Worm (Caenorhabditis elegans) whole organism, L1 larva: ENCODE measurements around the gene pink-1.

ENCODE experiments used
- C04F5.9 ChIP-seq: sonication (generic microtip); optimal IDR thresholded peaks from 2 replicates; lab custom pipeline; 2016; ENCODE audit warnings: missing genetic modification characterization, missing compliant biosample characterization
- C16A3.4 ChIP-seq: fragments of 150-350 bp; optimal IDR thresholded peaks from 2 replicates; lab custom pipeline; 2014; ENCODE audit warnings: missing biosample characterization, missing genetic modification characterization
- F16B12.6 ChIP-seq: fragments of 150-350 bp; optimal IDR thresholded peaks from 2 replicates; lab custom pipeline; 2014; ENCODE audit warnings: missing biosample characterization, missing genetic modification characterization
- alr-1 ChIP-seq: fragments of 200-800 bp; sonication (Bioruptor generic); optimal IDR thresholded peaks from 2 replicates; lab custom pipeline; 2018; ENCODE audit warnings: borderline replicate concordance, mild to moderate bottlenecking, missing genetic modification characterization, missing compliant biosample characterization
- ama-1 ChIP-seq: fragments of 150-350 bp; optimal IDR thresholded peaks from 2 replicates; lab custom pipeline; 2014
- ceh-63 ChIP-seq: fragments of 200-800 bp; sonication (Bioruptor generic); optimal IDR thresholded peaks from 2 replicates; lab custom pipeline; 2018; ENCODE audit warnings: mild to moderate bottlenecking, missing genetic modification characterization, missing compliant biosample characterization
- ceh-8 ChIP-seq: fragments of 200-800 bp; sonication (Bioruptor generic); optimal IDR thresholded peaks from 2 replicates; lab custom pipeline; 2018; ENCODE audit warnings: mild to moderate bottlenecking, missing genetic modification characterization, moderate library complexity, missing compliant biosample characterization
- ceh-82 ChIP-seq, 3 experiments: fragments of 150-350 bp in 1 of 3; sonication (generic microtip) in 2 of 3; optimal IDR thresholded peaks; 2 replicates each; lab custom pipeline; 2014 to 2017; ENCODE audit warnings: missing biosample characterization in 3 of 3, missing genetic modification characterization in 3 of 3
- dsc-1 ChIP-seq: sonication (generic microtip); optimal IDR thresholded peaks from 2 replicates; lab custom pipeline; 2016; ENCODE audit warnings: mild to moderate bottlenecking, missing genetic modification characterization, missing compliant biosample characterization
- egl-13 ChIP-seq: sonication (generic microtip); optimal IDR thresholded peaks from 2 replicates; lab custom pipeline; 2016; ENCODE audit warnings: missing genotype, missing genetic modification reagents, missing genetic modification characterization, missing compliant biosample characterization
- egl-27 ChIP-seq, 2 experiments: fragments of 150-350 bp in 1 of 2; sonication (generic microtip); optimal IDR thresholded peaks; 3 replicates each; lab custom pipeline; 2017 to 2018; ENCODE audit warnings: missing biosample characterization in 2 of 2, missing genetic modification characterization in 2 of 2, missing genetic modification reagents in 2 of 2
- elt-2 ChIP-seq: sonication (generic microtip); optimal IDR thresholded peaks from 2 replicates; lab custom pipeline; 2016; ENCODE audit warnings: missing genetic modification characterization, mild to moderate bottlenecking, inconsistent platforms, missing compliant biosample characterization, missing genetic modification reagents
- elt-3 ChIP-seq, 6 experiments: fragments of 150-350 bp in 1 of 6; sonication (generic microtip); optimal IDR thresholded peaks; 2 replicates each; lab custom pipeline; 2017 to 2018; ENCODE audit warnings: missing biosample characterization in 6 of 6, missing genetic modification characterization in 6 of 6, inconsistent platforms in 1 of 6
- fkh-4 ChIP-seq: sonication (generic microtip); optimal IDR thresholded peaks from 2 replicates; lab custom pipeline; 2016; ENCODE audit warnings: missing compliant biosample characterization, missing genetic modification characterization, borderline replicate concordance
- hlh-4 ChIP-seq: sonication (generic microtip); optimal IDR thresholded peaks from 2 replicates; lab custom pipeline; 2016; ENCODE audit warnings: mild to moderate bottlenecking, missing genetic modification characterization, missing compliant biosample characterization
- hpl-2 ChIP-seq: fragments of 150-350 bp; optimal IDR thresholded peaks from 2 replicates; lab custom pipeline; 2014; ENCODE audit warnings: missing biosample characterization, missing genetic modification reagents, missing genetic modification characterization
- isw-1 ChIP-seq: fragments of 200-800 bp; sonication (Bioruptor generic); IDR thresholded peaks from 2 replicates; pipeline ENCODE4 v1.3.6; 2022; ENCODE audit warnings: missing genetic modification characterization, missing compliant biosample characterization
- lin-39 ChIP-seq: fragments of 150-350 bp; optimal IDR thresholded peaks from 2 replicates; lab custom pipeline; 2014; ENCODE audit warnings: missing biosample characterization, missing genetic modification reagents, missing genetic modification characterization
- mdl-1 ChIP-seq, 2 experiments: fragments of 150-350 bp; optimal IDR thresholded peaks; 2 replicates each; lab custom pipeline; 2014 to 2017; ENCODE audit warnings: missing biosample characterization in 2 of 2, missing genetic modification characterization in 2 of 2, inconsistent platforms in 1 of 2
- nhr-11 ChIP-seq: fragments of 150-350 bp; optimal IDR thresholded peaks from 2 replicates; lab custom pipeline; 2014; ENCODE audit warnings: missing biosample characterization, missing genetic modification characterization
- nhr-12 ChIP-seq: sonication (generic microtip); optimal IDR thresholded peaks from 2 replicates; lab custom pipeline; 2017; ENCODE audit warnings: missing biosample characterization, missing genetic modification characterization
- nhr-237 ChIP-seq: fragments of 150-350 bp; optimal IDR thresholded peaks from 2 replicates; lab custom pipeline; 2014; ENCODE audit warnings: missing biosample characterization, missing genetic modification characterization
- nhr-28 ChIP-seq: fragments of 150-350 bp; optimal IDR thresholded peaks from 2 replicates; lab custom pipeline; 2014; ENCODE audit warnings: missing biosample characterization, missing genetic modification characterization
- nhr-84 ChIP-seq: sonication (generic microtip); optimal IDR thresholded peaks from 2 replicates; lab custom pipeline; 2017; ENCODE audit warnings: missing biosample characterization, missing genetic modification characterization
- nhr-85 ChIP-seq: sonication (generic microtip); peaks from one replicate; lab custom pipeline; 2016; ENCODE audit warnings: missing genetic modification characterization, inconsistent platforms, missing compliant biosample characterization
- nhr-90 ChIP-seq: sonication (generic microtip); optimal IDR thresholded peaks from 2 replicates; lab custom pipeline; 2016; ENCODE audit warnings: mild to moderate bottlenecking, missing genetic modification characterization, missing compliant biosample characterization; ENCODE audit not compliant: poor library complexity
- pag-3 ChIP-seq: sonication (generic microtip); optimal IDR thresholded peaks from 2 replicates; lab custom pipeline; 2017; ENCODE audit warnings: missing genetic modification characterization, mild to moderate bottlenecking, missing compliant biosample characterization, antibody characterized with exemption, borderline replicate concordance; ENCODE audit not compliant: insufficient read depth
- pax-3 ChIP-seq: fragments of 200-800 bp; sonication (Bioruptor generic); optimal IDR thresholded peaks from 2 replicates; lab custom pipeline; 2018; ENCODE audit warnings: mild to moderate bottlenecking, missing genetic modification characterization, moderate library complexity, missing compliant biosample characterization
- pqm-1 ChIP-seq: sonication (generic microtip); optimal IDR thresholded peaks from 3 replicates; lab custom pipeline; 2017; ENCODE audit warnings: missing biosample characterization, missing genetic modification characterization
- sox-4 ChIP-seq: sonication (generic microtip); optimal IDR thresholded peaks from 2 replicates; lab custom pipeline; 2016; ENCODE audit warnings: missing genetic modification characterization, missing compliant biosample characterization
- tbx-2 ChIP-seq: sonication (generic microtip); optimal IDR thresholded peaks from 2 replicates; lab custom pipeline; 2016; ENCODE audit warnings: missing genetic modification characterization, missing compliant biosample characterization
- unc-130 ChIP-seq: fragments of 150-350 bp; optimal IDR thresholded peaks from 2 replicates; lab custom pipeline; 2017; ENCODE audit warnings: missing biosample characterization, missing genetic modification characterization, inconsistent platforms
- vab-15 ChIP-seq: sonication (generic microtip); optimal IDR thresholded peaks from 2 replicates; lab custom pipeline; 2017; ENCODE audit warnings: missing genotype, mild to moderate bottlenecking, missing genetic modification characterization, missing compliant biosample characterization
- zag-1 ChIP-seq: fragments of 150-350 bp; optimal IDR thresholded peaks from 2 replicates; lab custom pipeline; 2014; ENCODE audit warnings: missing biosample characterization, missing genetic modification characterization
- ztf-4 ChIP-seq: fragments of 150-350 bp; optimal IDR thresholded peaks from 2 replicates; lab custom pipeline; 2014; ENCODE audit warnings: missing biosample characterization, missing genetic modification characterization

Gene pink-1

DNA sequence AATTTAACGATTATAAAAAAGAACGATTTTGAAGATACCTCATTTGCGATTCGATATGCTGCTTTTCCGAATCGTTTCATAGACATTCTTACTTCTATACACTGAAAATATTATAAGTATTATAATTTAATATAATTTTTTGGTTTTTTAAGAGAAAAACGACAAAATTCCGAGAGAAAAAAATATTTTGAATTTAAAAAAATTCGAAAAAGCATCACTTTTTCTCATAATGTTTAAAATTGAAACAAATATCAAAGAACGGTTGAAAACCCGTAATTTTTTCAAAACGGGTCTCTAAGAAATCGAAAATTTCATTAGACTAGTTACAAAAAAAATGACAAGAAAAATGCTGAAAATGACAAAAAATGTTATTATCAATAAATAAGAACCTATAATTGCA, at the start of gene pink-1:
Gene pink-1, minus strand, starts transcription at position 101 of the 400 bp plus-strand sequence.
- TF ChIP-seq nhr-12 (no peak), pag-3 (no peak), mdl-1 (tag; optimal IDR thresholded peaks at IDR 0.05; lab: Kevin White, UChicago) (no peak), C04F5.9 (tag; lab: Kevin White, UChicago) (no peak), nhr-85 (tag; lab: Kevin White, UChicago) (no peak), F16B12.6 (no peak), nhr-11 (tag; lab: Kevin White, UChicago) (no peak), isw-1 (GFP tag; lab: Robert Waterston, UW) (no peak), hpl-2 (GFP tag; lab: Kevin White, UChicago) (no peak), dsc-1 (tag; lab: Kevin White, UChicago) (no peak), pax-3 (no peak)
- TF ChIP-seq, all 84 proteins: peak for 0

DNA sequence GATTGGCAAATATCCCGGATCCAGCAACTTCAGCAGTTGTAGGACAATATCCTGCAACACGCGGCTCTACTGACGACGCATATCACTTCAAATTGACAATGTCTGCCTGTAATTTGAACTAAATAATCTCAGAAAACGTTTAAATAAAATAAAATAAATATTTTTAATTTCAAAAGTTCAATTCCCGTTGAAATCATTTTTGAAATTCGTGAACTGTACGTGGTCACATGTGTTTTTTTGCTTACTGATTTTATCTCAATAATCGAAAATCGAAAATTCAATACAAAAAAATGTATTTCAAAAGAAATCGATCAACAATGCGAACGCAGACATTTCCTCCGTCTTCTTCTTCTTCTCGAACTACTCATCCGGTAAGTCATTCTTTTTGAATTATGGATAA, 42.1 kb upstream of the pink-1 start, which contains the start of gene F07F6.1:
Gene F07F6.1, plus strand, starts transcription at position 301 of the 400 bp plus-strand sequence.
- TF ChIP-seq isw-1 (GFP tag; lab: Robert Waterston, UW) (no peak), ama-1 (lab: Kevin White, UChicago) (no peak), nhr-85 (tag; lab: Kevin White, UChicago) (no peak), sox-4 (tag; lab: Kevin White, UChicago) (no peak), egl-13 (tag; lab: Kevin White, UChicago) (no peak), mdl-1 (tag; optimal IDR thresholded peaks at IDR 0.05; lab: Kevin White, UChicago) (no peak), C16A3.4 (tag; lab: Kevin White, UChicago) (no peak), hlh-4 (no peak), alr-1 (tag; lab: Kevin White, UChicago) (no peak), ceh-82 (tag; optimal IDR thresholded peaks at IDR 0.05; lab: Kevin White, UChicago) (no peak), nhr-84 (no peak)

DNA sequence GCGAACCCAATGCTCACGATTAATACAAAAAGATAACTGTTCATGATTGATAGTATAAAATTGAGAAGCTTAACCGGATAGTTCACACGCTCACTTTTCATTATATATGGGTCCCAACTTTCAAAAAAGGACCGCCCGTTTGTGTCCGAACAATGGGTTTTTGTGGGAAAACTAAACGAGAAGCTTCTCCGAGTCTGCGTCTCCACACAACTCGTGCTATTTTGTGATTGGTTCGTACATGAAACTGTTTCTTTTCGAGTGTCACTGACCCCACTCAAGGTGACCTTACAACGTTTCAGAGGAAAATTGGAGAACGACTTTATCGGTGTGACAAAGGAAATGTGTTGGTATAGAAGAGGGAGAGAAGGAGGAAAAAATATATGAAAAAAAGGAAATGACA, 41.3 kb upstream of the pink-1 start, which contains the start of gene dct-5:
Gene dct-5, minus strand, starts transcription at position 101 of the 400 bp plus-strand sequence.
- no peak for TF ChIP-seq ceh-63 (GFP tag; lab: Kevin White, UChicago)
- TF ChIP-seq zag-1 (tag; lab: Kevin White, UChicago): no peak
- no peak for TF ChIP-seq pqm-1 (tag; lab: Kevin White, UChicago)
- no peak for TF ChIP-seq ceh-8 (GFP tag; lab: Kevin White, UChicago)
- no peak for TF ChIP-seq hpl-2 (GFP tag; lab: Kevin White, UChicago)
- TF ChIP-seq sox-4 (tag; lab: Kevin White, UChicago): no peak
- no peak for TF ChIP-seq egl-27 (tag; optimal IDR thresholded peaks at IDR 0.05; lab: Kevin White, UChicago)
- TF ChIP-seq ztf-4 (tag; lab: Kevin White, UChicago): no peak
- TF ChIP-seq egl-13 (tag; lab: Kevin White, UChicago): no peak
- no peak for TF ChIP-seq tbx-2 (tag; lab: Kevin White, UChicago)
- TF ChIP-seq elt-2: no peak
- no peak for TF ChIP-seq unc-130

DNA sequence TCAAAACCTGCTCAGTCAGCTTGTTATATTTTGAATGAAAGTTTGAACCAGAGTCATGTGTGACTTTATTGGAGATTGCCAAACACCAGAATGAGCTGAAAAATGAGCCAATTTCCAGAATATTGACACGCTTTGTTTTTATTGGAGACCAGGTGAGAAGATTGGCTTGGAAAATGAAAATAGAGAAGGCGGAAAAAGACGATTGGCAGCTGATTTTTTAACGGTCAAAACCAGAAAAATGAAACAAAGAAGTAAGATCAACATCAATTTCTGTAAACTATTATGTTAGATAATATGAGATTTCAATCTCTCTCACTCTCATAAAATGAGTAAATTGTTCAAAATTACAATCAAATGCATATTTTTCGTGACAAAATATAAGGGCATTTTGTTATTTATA, 37.6 kb upstream of the pink-1 start, which contains the start of gene srx-114:
Gene srx-114, minus strand, starts transcription at position 101 of the 400 bp plus-strand sequence.
- TF ChIP-seq nhr-90 (tag; lab: Kevin White, UChicago) (no peak), F16B12.6 (no peak), ceh-8 (GFP tag; lab: Kevin White, UChicago) (no peak), C04F5.9 (tag; lab: Kevin White, UChicago) (no peak), nhr-237 (tag; lab: Kevin White, UChicago) (no peak), elt-3 (tag; optimal IDR thresholded peaks at IDR 0.05; lab: Kevin White, UChicago) (no peak), fkh-4 (tag; lab: Kevin White, UChicago) (no peak), vab-15 (no peak), nhr-28 (tag; lab: Kevin White, UChicago) (no peak), zag-1 (tag; lab: Kevin White, UChicago) (no peak), lin-39 (no peak), egl-27 (tag; optimal IDR thresholded peaks at IDR 0.05; lab: Kevin White, UChicago) (no peak)
